Worm (Caenorhabditis elegans) whole organism, mixed stage, embryonic: ENCODE results near the gene dld-1.

Experiments
- elt-3 ChIP-seq: fragments of 150-350 bp; optimal IDR thresholded peaks from 2 replicates; lab custom pipeline; 2014; ENCODE audit warnings: missing biosample characterization, missing genetic modification characterization
- lsy-2 ChIP-seq: fragments of 150-350 bp; optimal IDR thresholded peaks from 2 replicates; lab custom pipeline; 2014; ENCODE audit warnings: missing biosample characterization, missing genetic modification characterization
- nhr-2 ChIP-seq: fragments of 150-350 bp; optimal IDR thresholded peaks from 2 replicates; lab custom pipeline; 2014; ENCODE audit warnings: missing biosample characterization, missing genetic modification characterization
- nhr-237 ChIP-seq: fragments of 150-350 bp; optimal IDR thresholded peaks from 2 replicates; lab custom pipeline; 2014; ENCODE audit warnings: missing biosample characterization, missing genetic modification characterization
- nhr-28 ChIP-seq: fragments of 150-350 bp; optimal IDR thresholded peaks from 2 replicates; lab custom pipeline; 2014; ENCODE audit warnings: missing biosample characterization, missing genetic modification characterization

- TF ChIP-seq nhr-237 (tag; lab: Kevin White, UChicago) (no peak), elt-3 (tag; lab: Kevin White, UChicago) (no peak), lsy-2 (tag; lab: Kevin White, UChicago) (no peak), nhr-2 (tag; lab: Kevin White, UChicago) (no peak), nhr-28 (tag; lab: Kevin White, UChicago) (no peak)
Measured at ce11 chrIV:14512405-14512804, 48.1 kb downstream of the dld-1 start, which contains the start of gene Y57G11A.5.
